Fruit fly (Drosophila melanogaster) whole organism, embryonic: ENCODE data around the gene Sytbeta.
A peak's percentile ranks its signal among the peaks of the same experiment; 100 is the strongest.

Experiments
- ATbp ChIP-seq: fragments of 200-800 bp; sonication (Bioruptor generic); optimal IDR thresholded peaks from 2 replicates; lab custom pipeline; 2017; ENCODE audit warnings: missing biosample characterization, mild to moderate bottlenecking, missing genetic modification characterization, missing genetic modification reagents
- Bgb ChIP-seq: fragments of 200-800 bp; sonication (Bioruptor generic); IDR thresholded peaks from 2 replicates; pipeline ENCODE4 v1.3.6; 2022; ENCODE audit warnings: missing biosample characterization, missing genetic modification characterization; ENCODE audit not compliant: partially characterized antibody
- CG10209 ChIP-seq: fragments of 200-800 bp; sonication (Bioruptor generic); optimal IDR thresholded peaks from 3 replicates; lab custom pipeline; 2017; ENCODE audit warnings: missing biosample characterization, mild to moderate bottlenecking, missing genetic modification characterization, missing genetic modification reagents
- CG10979 ChIP-seq: fragments of 200-800 bp; sonication (Bioruptor generic); optimal IDR thresholded peaks from 2 replicates; lab custom pipeline; 2018; ENCODE audit warnings: missing biosample characterization, mild to moderate bottlenecking, missing genetic modification characterization, moderate library complexity
- CG11247 ChIP-seq: fragments of 200-800 bp; sonication (Bioruptor generic); IDR thresholded peaks from 2 replicates; pipeline ENCODE4 v1.3.6; 2022; ENCODE audit warnings: missing biosample characterization, missing genetic modification characterization
- CG11504 ChIP-seq: fragments of 200-800 bp; sonication (Bioruptor generic); optimal IDR thresholded peaks from 3 replicates; lab custom pipeline; 2019; ENCODE audit warnings: missing biosample characterization, mild to moderate bottlenecking, missing genetic modification characterization, moderate library complexity
- CG11695 ChIP-seq: fragments of 200-800 bp; sonication (Bioruptor generic); IDR thresholded peaks from 3 replicates; pipeline ENCODE4 v1.3.6; 2022; ENCODE audit warnings: missing biosample characterization, missing genetic modification characterization
- CG1233 ChIP-seq: fragments of 200-800 bp; sonication (Bioruptor generic); optimal IDR thresholded peaks from 4 replicates; lab custom pipeline; 2018; ENCODE audit warnings: missing biosample characterization, mild to moderate bottlenecking, missing genetic modification characterization
- CG13775 ChIP-seq: fragments of 200-800 bp; sonication (Bioruptor generic); optimal IDR thresholded peaks from 3 replicates; lab custom pipeline; 2017; ENCODE audit warnings: missing biosample characterization, mild to moderate bottlenecking, missing genetic modification characterization
- CG2120 ChIP-seq: fragments of 200-800 bp; sonication (Bioruptor generic); optimal IDR thresholded peaks from 3 replicates; lab custom pipeline; 2016; ENCODE audit warnings: missing biosample characterization, missing genetic modification characterization
- CG2889 ChIP-seq: fragments of 200-800 bp; sonication (Bioruptor generic); IDR thresholded peaks from 3 replicates; pipeline ENCODE4 v1.3.6; 2022; ENCODE audit warnings: missing biosample characterization, missing genetic modification characterization
- CG30431 ChIP-seq: fragments of 200-800 bp; sonication (Bioruptor generic); optimal IDR thresholded peaks from 2 replicates; lab custom pipeline; 2017; ENCODE audit warnings: missing biosample characterization, missing genetic modification characterization
- CG3838 ChIP-seq: fragments of 200-800 bp; sonication (Bioruptor generic); optimal IDR thresholded peaks from 3 replicates; lab custom pipeline; 2016; ENCODE audit warnings: missing biosample characterization, missing genetic modification characterization
- CG6813 ChIP-seq: fragments of 200-800 bp; sonication (Bioruptor generic); optimal IDR thresholded peaks from 2 replicates; lab custom pipeline; 2017; ENCODE audit warnings: missing biosample characterization, missing genetic modification characterization, mild to moderate bottlenecking, moderate library complexity, missing genetic modification reagents
- CG6854 ChIP-seq: fragments of 200-800 bp; sonication (Bioruptor generic); optimal IDR thresholded peaks from 3 replicates; lab custom pipeline; 2017; ENCODE audit warnings: missing biosample characterization, mild to moderate bottlenecking, missing genetic modification characterization
- CG7556 ChIP-seq: fragments of 200-800 bp; sonication (Bioruptor generic); optimal IDR thresholded peaks from 2 replicates; lab custom pipeline; 2017; ENCODE audit warnings: missing biosample characterization, mild to moderate bottlenecking, missing genetic modification characterization
- CG8290 ChIP-seq, 3 experiments: fragments of 200-800 bp; sonication (Bioruptor generic); optimal IDR thresholded peaks; 2 replicates each; lab custom pipeline; 2016 to 2019; ENCODE audit warnings: missing biosample characterization in 3 of 3, missing genetic modification characterization in 3 of 3, mild to moderate bottlenecking in 2 of 3, moderate library complexity in 1 of 3
- CG9609 ChIP-seq: fragments of 200-800 bp; sonication (Bioruptor generic); optimal IDR thresholded peaks from 3 replicates; lab custom pipeline; 2016; ENCODE audit warnings: missing biosample characterization, missing genetic modification characterization
- CG9876 ChIP-seq: fragments of 200-800 bp; sonication (Bioruptor generic); optimal IDR thresholded peaks from 2 replicates; lab custom pipeline; 2016; ENCODE audit warnings: missing biosample characterization, missing genetic modification characterization
- CoRest ChIP-seq: fragments of 200-800 bp; sonication (Bioruptor generic); optimal IDR thresholded peaks from 3 replicates; lab custom pipeline; 2018; ENCODE audit warnings: missing biosample characterization, mild to moderate bottlenecking, missing genetic modification characterization, moderate library complexity
- Dip2 ChIP-seq: fragments of 200-800 bp; sonication (Bioruptor generic); IDR thresholded peaks from 2 replicates; pipeline ENCODE4 v1.3.6; 2022; ENCODE audit warnings: missing biosample characterization, missing genetic modification characterization
- Dp ChIP-seq: fragments of 200-800 bp; sonication (Bioruptor generic); optimal IDR thresholded peaks from 2 replicates; lab custom pipeline; 2018; ENCODE audit warnings: missing biosample characterization, mild to moderate bottlenecking, missing genetic modification characterization, moderate library complexity
- Fer2 ChIP-seq: fragments of 200-800 bp; sonication (Bioruptor generic); optimal IDR thresholded peaks from 2 replicates; lab custom pipeline; 2018; ENCODE audit warnings: missing biosample characterization, mild to moderate bottlenecking, missing genetic modification characterization, moderate library complexity
- HLH4C ChIP-seq: fragments of 200-800 bp; sonication (Bioruptor generic); IDR thresholded peaks from 3 replicates; pipeline ENCODE4 v1.3.6; 2022; ENCODE audit warnings: missing biosample characterization, missing genetic modification characterization; ENCODE audit not compliant: partially characterized antibody
- Hr3 ChIP-seq: fragments of 200-800 bp; sonication (Bioruptor generic); optimal IDR thresholded peaks from 3 replicates; lab custom pipeline; 2016; ENCODE audit warnings: missing biosample characterization, missing genetic modification characterization
- Hr51 ChIP-seq, 2 experiments: fragments of 200-800 bp; sonication (Bioruptor generic); optimal IDR thresholded peaks; 2 replicates in 1 of 2; 3 replicates in 1 of 2; lab custom pipeline; 2016 to 2018; ENCODE audit warnings: missing biosample characterization in 2 of 2, missing genetic modification characterization in 2 of 2, mild to moderate bottlenecking in 1 of 2, moderate library complexity in 1 of 2
- Taf1 ChIP-seq: fragments of 200-800 bp; sonication (Bioruptor generic); IDR thresholded peaks from 2 replicates; pipeline ENCODE4 v1.3.6; 2022; ENCODE audit warnings: missing biosample characterization, missing genetic modification characterization
- cad ChIP-seq: fragments of >200 bp; optimal IDR thresholded peaks from 2 replicates; lab custom pipeline; 2017; ENCODE audit warnings: missing biosample characterization, missing genetic modification characterization
- chinmo ChIP-seq: fragments of 200-800 bp; sonication (Bioruptor generic); IDR thresholded peaks from 4 replicates; pipeline ENCODE4 v1.3.6; 2022; ENCODE audit warnings: missing biosample characterization, missing genetic modification characterization; ENCODE audit not compliant: partially characterized antibody
- crc ChIP-seq: fragments of 200-800 bp; sonication (Bioruptor generic); optimal IDR thresholded peaks from 2 replicates; lab custom pipeline; 2016; ENCODE audit warnings: missing biosample characterization, missing genetic modification characterization
- dati ChIP-seq: fragments of 200-800 bp; sonication (Bioruptor generic); IDR thresholded peaks from 2 replicates; pipeline ENCODE4 v1.3.6; 2022; ENCODE audit warnings: missing biosample characterization, missing genetic modification characterization
- ewg ChIP-seq: fragments of 200-800 bp; sonication (Bioruptor generic); optimal IDR thresholded peaks from 3 replicates; lab custom pipeline; 2017; ENCODE audit warnings: mild to moderate bottlenecking, missing biosample characterization, missing genetic modification reagents, missing genetic modification characterization
- ftz-f1 ChIP-seq: fragments of 200-800 bp; sonication (Bioruptor generic); optimal IDR thresholded peaks from 2 replicates; lab custom pipeline; 2016; ENCODE audit warnings: missing biosample characterization, missing genetic modification characterization
- gfzf ChIP-seq: fragments of 200-800 bp; sonication (Bioruptor generic); optimal IDR thresholded peaks from 2 replicates; lab custom pipeline; 2016; ENCODE audit warnings: missing biosample characterization, mild to moderate bottlenecking, missing genetic modification characterization, moderate library complexity
- gro ChIP-seq: fragments of 200-800 bp; sonication (Bioruptor generic); optimal IDR thresholded peaks from 2 replicates; lab custom pipeline; 2016; ENCODE audit warnings: missing biosample characterization, missing genetic modification characterization
- gsb-n ChIP-seq: fragments of 200-800 bp; sonication (Bioruptor generic); optimal IDR thresholded peaks from 3 replicates; lab custom pipeline; 2018; ENCODE audit warnings: missing biosample characterization, mild to moderate bottlenecking, missing genetic modification characterization
- knrl ChIP-seq: fragments of 200-800 bp; sonication (Bioruptor generic); IDR thresholded peaks from 3 replicates; pipeline ENCODE4 v1.3.6; 2022; ENCODE audit warnings: missing biosample characterization, missing genetic modification characterization; ENCODE audit not compliant: partially characterized antibody
- lab ChIP-seq: fragments of 200-800 bp; sonication (Bioruptor generic); optimal IDR thresholded peaks from 3 replicates; lab custom pipeline; 2017; ENCODE audit warnings: missing biosample characterization, missing genetic modification characterization, mild to moderate bottlenecking, moderate library complexity, missing genetic modification reagents
- lbe ChIP-seq: fragments of 200-800 bp; sonication (Bioruptor generic); optimal IDR thresholded peaks from 2 replicates; lab custom pipeline; 2016; ENCODE audit warnings: missing biosample characterization, mild to moderate bottlenecking, missing genetic modification characterization
- mam ChIP-seq: fragments of 200-800 bp; sonication (Bioruptor generic); optimal IDR thresholded peaks from 3 replicates; lab custom pipeline; 2016; ENCODE audit warnings: missing biosample characterization, missing genetic modification characterization
- pita ChIP-seq: fragments of 200-800 bp; sonication (Bioruptor generic); optimal IDR thresholded peaks from 2 replicates; lab custom pipeline; 2017; ENCODE audit warnings: missing biosample characterization, mild to moderate bottlenecking, missing genetic modification characterization
- sc ChIP-seq, 3 experiments: fragments of >200 bp in 2 of 3; fragments of 200-800 bp in 1 of 3; sonication (Bioruptor generic) in 1 of 3; optimal IDR thresholded peaks; 2 replicates in 2 of 3; 3 replicates in 1 of 3; lab custom pipeline; 2017; ENCODE audit warnings: mild to moderate bottlenecking in 1 of 3, missing biosample characterization in 1 of 3, missing genetic modification characterization in 1 of 3, missing genetic modification reagents in 1 of 3
- sima ChIP-seq: fragments of 200-800 bp; sonication (Bioruptor generic); optimal IDR thresholded peaks from 2 replicates; lab custom pipeline; 2016; ENCODE audit warnings: missing biosample characterization, missing genetic modification characterization
- slou ChIP-seq: fragments of 200-800 bp; sonication (Bioruptor generic); optimal IDR thresholded peaks from 3 replicates; lab custom pipeline; 2016; ENCODE audit warnings: missing biosample characterization, missing genetic modification characterization
- vnd ChIP-seq: fragments of 200-800 bp; sonication (Bioruptor generic); IDR thresholded peaks from 3 replicates; pipeline ENCODE4 v1.3.6; 2022; ENCODE audit warnings: missing biosample characterization, missing genetic modification characterization; ENCODE audit not compliant: partially characterized antibody
- yki ChIP-seq: fragments of >200 bp; optimal IDR thresholded peaks from 3 replicates; lab custom pipeline; 2018
- zfh1 ChIP-seq: fragments of 200-800 bp; sonication (Bioruptor generic); IDR thresholded peaks from 3 replicates; pipeline ENCODE4 v1.3.6; 2022; ENCODE audit warnings: missing biosample characterization, missing genetic modification characterization

Gene Sytbeta

DNA sequence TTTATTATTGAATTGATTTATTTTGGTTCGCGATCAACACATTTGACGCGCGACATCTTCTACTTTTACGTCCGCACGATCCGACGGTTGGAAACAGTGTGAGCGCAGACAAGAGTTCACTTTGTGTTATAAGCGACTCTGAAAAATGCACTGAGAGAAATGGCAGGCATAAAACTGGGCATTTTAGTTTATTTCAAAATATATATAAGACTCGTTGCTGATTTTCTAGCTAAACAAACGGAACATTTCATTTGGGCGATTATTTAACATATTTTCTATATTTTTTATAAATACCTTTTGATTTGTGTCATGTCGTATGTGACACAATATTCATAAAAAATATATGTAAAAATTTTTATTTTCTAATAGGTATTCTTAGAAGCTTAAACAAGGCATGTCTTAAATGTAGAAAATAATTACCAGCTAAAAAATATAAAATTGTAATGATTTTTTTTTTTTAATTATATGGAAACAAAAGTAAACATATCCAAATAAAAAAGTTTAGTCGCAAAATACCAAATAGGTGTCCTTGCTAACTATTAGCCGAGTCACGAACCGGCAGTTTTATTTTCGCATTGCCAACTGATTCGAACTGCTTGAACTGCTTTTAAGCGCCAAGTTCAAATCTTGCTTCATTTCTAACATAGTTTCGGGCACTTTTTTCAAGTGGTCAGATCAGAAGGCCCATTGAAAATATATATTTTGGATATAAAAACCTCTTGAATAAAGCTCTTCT lies 50.7 kb downstream of the Sytbeta start, which contains the start of gene Reck (continued):
- peak; percentile 83; the same call in 2 of the 3 replicates for TF ChIP-seq zfh1 (GFP tag; lab: Robert Waterston, UW)
- peak; percentile 56 for TF ChIP-seq mam (GFP tag; lab: Kevin White, UChicago)
- peak; percentile 83 for TF ChIP-seq CG11695 (GFP tag; lab: Robert Waterston, UW)
- peak; percentile 54 for TF ChIP-seq Fer2 (tag; lab: Kevin White, UChicago)
- TF ChIP-seq CG1233 = peak; percentile 85
- TF ChIP-seq gro (GFP tag; lab: Kevin White, UChicago) = no peak
- TF ChIP-seq CG11504 = peak; percentile 87
- peak; percentile 73 for TF ChIP-seq CG11247 (GFP tag; lab: Robert Waterston, UW)
- TF ChIP-seq CG3838 (GFP tag; lab: Kevin White, UChicago) = peak; percentile 39
- TF ChIP-seq CG6813 (GFP tag; lab: Kevin White, UChicago) = peak; percentile 86
- peak; percentile 79 for TF ChIP-seq CG13775
- TF ChIP-seq CG6854 = peak; percentile 75
- peak; percentile 88 for TF ChIP-seq gsb-n
- peak; percentile 71 for TF ChIP-seq CG30431
- TF ChIP-seq crc (GFP tag; lab: Kevin White, UChicago) = peak; percentile 13
- peak; percentile 80 for TF ChIP-seq Hr3 (GFP tag; lab: Kevin White, UChicago)
- TF ChIP-seq gfzf (GFP tag; lab: Kevin White, UChicago) = peak; percentile 51
- peak; percentile 35 for TF ChIP-seq slou (GFP tag; lab: Kevin White, UChicago)
- TF ChIP-seq chinmo (GFP tag; lab: Robert Waterston, UW) = no peak
- TF ChIP-seq HLH4C = no peak
- TF ChIP-seq CG10979 (tag; lab: Kevin White, UChicago) = peak; percentile 89
- peak; percentile 78 for TF ChIP-seq CoRest (tag; lab: Kevin White, UChicago)
- TF ChIP-seq CG8290 (GFP tag; optimal IDR thresholded peaks at IDR 0.05; lab: Kevin White, UChicago) = peak; percentile 6
- TF ChIP-seq CG8290 (tag; optimal IDR thresholded peaks at IDR 0.05; lab: Kevin White, UChicago) = peak in 1 of 2 experiments; percentile 49
- TF ChIP-seq ATbp = peak; percentile 83
- no peak for TF ChIP-seq ftz-f1 (GFP tag; lab: Kevin White, UChicago)
- no peak for TF ChIP-seq cad
- TF ChIP-seq Dip2 (GFP tag; lab: Robert Waterston, UW) = no peak
- peak; percentile 52 for TF ChIP-seq Dp
- peak; percentile 71 for TF ChIP-seq ewg
- TF ChIP-seq CG9876 (GFP tag; lab: Kevin White, UChicago) = no peak
- TF ChIP-seq lab = peak; percentile 90
- TF ChIP-seq Taf1 (GFP tag; lab: Robert Waterston, UW) = no peak
- TF ChIP-seq lbe (GFP tag; lab: Kevin White, UChicago) = peak; percentile 65
- TF ChIP-seq yki (lab: Kevin White, UChicago) = peak; percentile 11
- peak; percentile 52; the same call in 1 of the 3 replicates for TF ChIP-seq knrl
- TF ChIP-seq sima (GFP tag; lab: Kevin White, UChicago) = no peak
- TF ChIP-seq Hr51 (GFP tag; optimal IDR thresholded peaks at IDR 0.05; lab: Kevin White, UChicago) = peak; percentile 48 to 90
- peak; percentile 67 for TF ChIP-seq pita (GFP tag; lab: Kevin White, UChicago)
- peak; percentile 73 for TF ChIP-seq CG10209 (GFP tag; lab: Kevin White, UChicago)
- no peak for TF ChIP-seq sc (optimal IDR thresholded peaks at IDR 0.05; lab: Kevin White, UChicago)
- TF ChIP-seq sc (GFP tag; optimal IDR thresholded peaks at IDR 0.05; lab: Kevin White, UChicago) = peak; percentile 52
- TF ChIP-seq CG2120 = peak; percentile 66
- peak; percentile 76 for TF ChIP-seq CG7556 (GFP tag; lab: Kevin White, UChicago)
- TF ChIP-seq CG2889 (GFP tag; lab: Robert Waterston, UW) = peak; percentile 54; the same call in 2 of the 3 replicates
- peak; percentile 79 for TF ChIP-seq dati (GFP tag; lab: Robert Waterston, UW)
- TF ChIP-seq Bgb (GFP tag; lab: Robert Waterston, UW) = no peak
- peak; percentile 46 for TF ChIP-seq CG9609 (GFP tag; lab: Kevin White, UChicago)
- no peak for TF ChIP-seq vnd (GFP tag; lab: Robert Waterston, UW)
